Worm (Caenorhabditis elegans): Measurements from ENCODE around the gene chtb-1.

Gene chtb-1

DNA sequence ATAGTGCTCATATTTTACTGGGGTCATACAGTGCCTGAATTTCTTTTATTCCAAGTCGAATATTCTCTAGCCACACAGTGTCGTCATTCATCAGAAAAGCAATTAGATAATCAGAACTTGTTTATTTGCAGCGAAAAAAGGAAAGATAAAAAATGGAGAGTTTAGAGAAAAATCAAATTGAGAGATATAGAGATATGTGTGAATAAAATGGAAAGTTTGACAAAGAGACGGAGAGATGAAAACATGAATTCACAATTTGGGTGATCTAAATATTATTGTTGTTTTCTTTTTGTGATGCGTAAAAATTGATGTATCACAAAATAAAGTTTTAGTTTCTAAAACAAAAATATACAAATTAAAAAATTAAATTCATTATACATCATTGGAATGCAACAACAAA lies 54.6 kb downstream of the chtb-1 start:
- TF ChIP-seq pag-3 (tag; optimal IDR thresholded peaks at IDR 0.05; ENCODE audit: borderline replicate concordance), result no peak
- no peak for TF ChIP-seq nhr-232 (tag; optimal IDR thresholded peaks at IDR 0.05)
- no peak for TF ChIP-seq hlh-15 (tag; optimal IDR thresholded peaks at IDR 0.05)
- TF ChIP-seq pha-2 (tag; optimal IDR thresholded peaks at IDR 0.05), result no peak
- TF ChIP-seq C08G9.2 (tag; optimal IDR thresholded peaks at IDR 0.05), result no peak
- TF ChIP-seq K02D7.2 (tag; optimal IDR thresholded peaks at IDR 0.05), result no peak
- TF ChIP-seq C38D4.7 (GFP tag; optimal IDR thresholded peaks at IDR 0.05), result no peak
- TF ChIP-seq che-1 (tag; optimal IDR thresholded peaks at IDR 0.05), result no peak
- no peak for TF ChIP-seq fkh-6 (tag; optimal IDR thresholded peaks at IDR 0.05)
- TF ChIP-seq F13H6.1 (tag; optimal IDR thresholded peaks at IDR 0.05), result no peak
- no peak for TF ChIP-seq ceh-18 (tag; optimal IDR thresholded peaks at IDR 0.05)
- TF ChIP-seq hlh-30 (tag; optimal IDR thresholded peaks at IDR 0.05; ENCODE audit: insufficient read depth), result no peak

DNA sequence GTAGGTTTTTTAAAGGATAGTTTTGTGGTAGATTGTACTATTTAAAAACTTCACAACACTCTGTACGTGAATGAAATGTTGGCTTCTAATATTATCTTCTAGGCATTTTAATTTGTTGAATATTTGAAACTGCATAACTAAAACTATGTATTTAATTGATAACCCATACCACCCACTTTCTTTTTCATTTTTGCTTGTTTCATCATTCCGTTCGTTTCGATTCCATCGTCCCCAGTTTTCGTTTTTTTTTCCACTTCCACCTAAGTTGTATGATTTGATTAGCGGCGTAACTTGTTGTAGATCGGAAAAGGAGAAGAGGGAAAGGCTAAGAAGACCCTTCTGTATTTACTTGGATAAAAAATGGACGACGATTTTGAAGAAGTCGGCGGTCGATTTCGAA lies 55.3 kb downstream of the chtb-1 start, which contains the start of gene K01B6.3:
K01B6.3 (plus strand) TSS at position 301 of the 400 bp plus-strand sequence.
- TF ChIP-seq che-1 (tag; optimal IDR thresholded peaks at IDR 0.05) (no peak), ceh-24 (tag; optimal IDR thresholded peaks at IDR 0.05) (no peak), ceh-31 (tag; optimal IDR thresholded peaks at IDR 0.05) (no peak), pag-3 (tag; optimal IDR thresholded peaks at IDR 0.05; ENCODE audit: borderline replicate concordance) (no peak), pqm-1 (tag; optimal IDR thresholded peaks at IDR 0.05) (no peak), T23F11.4 (GFP tag; optimal IDR thresholded peaks at IDR 0.05) (no peak), ceh-30 (tag; optimal IDR thresholded peaks at IDR 0.05) (no peak), tbx-7 (tag; optimal IDR thresholded peaks at IDR 0.05) (no peak), sox-2 (GFP tag; IDR thresholded peaks at IDR 0.05) (no peak), pha-4 (tag; optimal IDR thresholded peaks at IDR 0.05) (no peak), ceh-19 (GFP tag; optimal IDR thresholded peaks at IDR 0.05) (no peak), lim-6 (tag; optimal IDR thresholded peaks at IDR 0.05) (no peak), nhr-11 (tag; optimal IDR thresholded peaks at IDR 0.05) (no peak), tbx-2 (tag; optimal IDR thresholded peaks at IDR 0.05) (no peak), syd-9 (tag; optimal IDR thresholded peaks at IDR 0.05) (no peak)

DNA sequence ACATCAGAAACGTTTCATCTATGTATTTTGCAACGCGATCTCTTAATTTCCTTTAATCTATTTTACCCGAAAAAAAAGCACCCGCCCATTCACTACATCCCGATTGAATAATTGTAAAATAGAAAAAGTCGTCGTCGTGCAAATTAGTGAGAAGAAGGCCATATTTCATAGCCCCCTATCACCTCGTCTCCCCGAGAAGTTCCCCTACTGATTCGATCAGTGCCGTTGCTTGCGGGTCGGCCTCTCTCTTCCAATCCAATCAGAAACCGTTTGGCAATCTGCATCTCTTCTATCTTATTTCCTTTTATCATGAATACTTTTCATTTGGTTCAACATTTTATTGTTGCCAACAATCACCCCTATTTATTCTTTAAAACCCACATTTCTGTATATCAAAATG lies 56.1 kb downstream of the chtb-1 start:
- no peak for TF ChIP-seq che-1 (tag; optimal IDR thresholded peaks at IDR 0.05)
- TF ChIP-seq fax-1 (tag; optimal IDR thresholded peaks at IDR 0.05), result no peak
- no peak for TF ChIP-seq eyg-1 (tag; optimal IDR thresholded peaks at IDR 0.05)
- TF ChIP-seq nhr-232 (tag; optimal IDR thresholded peaks at IDR 0.05), result no peak
- no peak for TF ChIP-seq ahr-1 (tag; optimal IDR thresholded peaks at IDR 0.05)
- no peak for TF ChIP-seq T23F11.4 (GFP tag; optimal IDR thresholded peaks at IDR 0.05)
- TF ChIP-seq ceh-14 (tag; optimal IDR thresholded peaks at IDR 0.05), result no peak
- no peak for TF ChIP-seq unc-55 (GFP tag; optimal IDR thresholded peaks at IDR 0.05)
- TF ChIP-seq tbx-2 (tag; optimal IDR thresholded peaks at IDR 0.05), result no peak
- no peak for TF ChIP-seq dve-1 (tag; optimal IDR thresholded peaks at IDR 0.05)
- no peak for TF ChIP-seq syd-9 (tag; optimal IDR thresholded peaks at IDR 0.05)
- no peak for TF ChIP-seq dmd-4 (tag; optimal IDR thresholded peaks at IDR 0.05; ENCODE audit: borderline replicate concordance)
